Worm (Caenorhabditis elegans) whole organism, young adult: ENCODE results near the gene cyk-4.

Source experiments
- D2030.7 ChIP-seq: fragments of 200-800 bp; sonication (Bioruptor generic); IDR thresholded peaks from 2 replicates; pipeline ENCODE4 v1.3.6; 2022; ENCODE audit warnings: missing genetic modification reagents, missing genetic modification characterization, missing compliant biosample characterization
- F23B12.7 ChIP-seq: sonication (generic microtip); optimal IDR thresholded peaks from 2 replicates; lab custom pipeline; 2017; ENCODE audit warnings: missing genetic modification characterization, mild to moderate bottlenecking, missing compliant biosample characterization, antibody characterized with exemption, moderate library complexity; ENCODE audit not compliant: insufficient read depth
- F49E8.2 ChIP-seq: sonication (generic microtip); optimal IDR thresholded peaks from 3 replicates; lab custom pipeline; 2017; ENCODE audit warnings: missing genetic modification characterization, mild to moderate bottlenecking, missing compliant biosample characterization, antibody characterized with exemption, moderate library complexity; ENCODE audit not compliant: insufficient read depth
- F55B11.4 ChIP-seq: sonication (generic microtip); optimal IDR thresholded peaks from 2 replicates; lab custom pipeline; 2016; ENCODE audit warnings: missing compliant biosample characterization, missing genetic modification characterization, borderline replicate concordance; ENCODE audit not compliant: insufficient read depth
- F57C9.4 ChIP-seq: sonication (generic microtip); optimal IDR thresholded peaks from 2 replicates; lab custom pipeline; 2017; ENCODE audit warnings: mild to moderate bottlenecking, missing genetic modification characterization, missing compliant biosample characterization
- K12H6.12 ChIP-seq: fragments of 200-800 bp; sonication (Bioruptor generic); optimal IDR thresholded peaks from 2 replicates; lab custom pipeline; 2018; ENCODE audit warnings: mild to moderate bottlenecking, missing genetic modification characterization, missing compliant biosample characterization
- T26A5.8 ChIP-seq: sonication (generic microtip); optimal IDR thresholded peaks from 2 replicates; lab custom pipeline; 2016; ENCODE audit warnings: missing genetic modification characterization, missing compliant biosample characterization
- Y53G8AR.9 ChIP-seq: fragments of 200-800 bp; sonication (Bioruptor generic); conservative IDR thresholded peaks from 2 replicates; pipeline ENCODE4 v1.3.6; 2022; ENCODE audit warnings: missing genetic modification reagents, missing genetic modification characterization, missing compliant biosample characterization
- Y56A3A.18 ChIP-seq: fragments of 200-800 bp; sonication (Bioruptor generic); IDR thresholded peaks from 2 replicates; pipeline ENCODE4 v1.3.6; 2022; ENCODE audit warnings: missing genetic modification reagents, missing genetic modification characterization, missing compliant biosample characterization
- Y67H2A.10 ChIP-seq: fragments of 200-800 bp; sonication (Bioruptor generic); conservative IDR thresholded peaks from 2 replicates; pipeline ENCODE4 v1.3.6; 2022; ENCODE audit warnings: missing genetic modification reagents, missing genetic modification characterization, missing compliant biosample characterization
- aptf-3 ChIP-seq: fragments of 200-800 bp; sonication (Bioruptor generic); IDR thresholded peaks from 2 replicates; pipeline ENCODE4 v1.3.6; 2022; ENCODE audit warnings: missing genetic modification characterization, missing compliant biosample characterization
- athp-1 ChIP-seq: sonication (generic microtip); optimal IDR thresholded peaks from 2 replicates; lab custom pipeline; 2017; ENCODE audit warnings: mild to moderate bottlenecking, missing genetic modification characterization, missing compliant biosample characterization
- attf-6 ChIP-seq: fragments of 200-800 bp; sonication (Bioruptor generic); IDR thresholded peaks from 2 replicates; pipeline ENCODE4 v1.3.6; 2022; ENCODE audit warnings: missing genetic modification reagents, missing genetic modification characterization, missing compliant biosample characterization
- ceh-91 ChIP-seq: fragments of 200-800 bp; sonication (Bioruptor generic); IDR thresholded peaks from 2 replicates; pipeline ENCODE4 v1.3.6; 2022; ENCODE audit warnings: missing genetic modification reagents, missing genetic modification characterization, missing compliant biosample characterization
- efl-1 ChIP-seq: fragments of 150-350 bp; optimal IDR thresholded peaks from 2 replicates; lab custom pipeline; 2014; ENCODE audit warnings: missing biosample characterization, missing genetic modification reagents, missing genetic modification characterization
- fkh-3 ChIP-seq: sonication (generic microtip); optimal IDR thresholded peaks from 2 replicates; lab custom pipeline; 2016; ENCODE audit warnings: mild to moderate bottlenecking, missing genetic modification characterization, missing compliant biosample characterization
- hlh-12 ChIP-seq: sonication (generic microtip); optimal IDR thresholded peaks from 2 replicates; lab custom pipeline; 2016; ENCODE audit warnings: missing genetic modification characterization, missing compliant biosample characterization
- hlh-26 ChIP-seq: fragments of 200-800 bp; sonication (Bioruptor generic); conservative IDR thresholded peaks from 2 replicates; pipeline ENCODE4 v1.3.6; 2022; ENCODE audit warnings: missing genetic modification reagents, missing genetic modification characterization, missing compliant biosample characterization
- hmg-1.2 ChIP-seq: fragments of 200-800 bp; sonication (Bioruptor generic); IDR thresholded peaks from 2 replicates; pipeline ENCODE4 v1.3.6; 2022; ENCODE audit warnings: missing genetic modification reagents, missing genetic modification characterization, missing compliant biosample characterization
- hmg-20 ChIP-seq: fragments of 200-800 bp; sonication (Bioruptor generic); IDR thresholded peaks from 2 replicates; pipeline ENCODE4 v1.3.6; 2022; ENCODE audit warnings: missing genetic modification reagents, missing genetic modification characterization, missing compliant biosample characterization
- let-526 ChIP-seq: fragments of 200-800 bp; sonication (Bioruptor generic); IDR thresholded peaks from 2 replicates; pipeline ENCODE4 v1.3.6; 2022; ENCODE audit warnings: missing genetic modification reagents, missing genetic modification characterization, missing compliant biosample characterization
- let-607 ChIP-seq, 2 experiments: fragments of 200-800 bp in 1 of 2; sonication (Bioruptor generic) in 1 of 2; sonication (generic microtip) in 1 of 2; optimal IDR thresholded peaks; 2 replicates each; lab custom pipeline; 2016 to 2018; ENCODE audit warnings: mild to moderate bottlenecking in 2 of 2, missing compliant biosample characterization in 2 of 2, missing genetic modification characterization in 2 of 2, moderate library complexity in 2 of 2, missing genotype in 1 of 2
- lin-26 ChIP-seq: fragments of 200-800 bp; sonication (Bioruptor generic); IDR thresholded peaks from 2 replicates; pipeline ENCODE4 v1.3.6; 2022; ENCODE audit warnings: missing genetic modification reagents, missing genetic modification characterization, missing compliant biosample characterization
- lin-35 ChIP-seq, 3 experiments: fragments of 150-350 bp in 2 of 3; sonication (generic microtip) in 1 of 3; optimal IDR thresholded peaks; 2 replicates each; lab custom pipeline; 2014 to 2018; ENCODE audit warnings: missing biosample characterization in 3 of 3, missing genetic modification characterization in 3 of 3, missing genetic modification reagents in 3 of 3
- lin-40 ChIP-seq: sonication (generic microtip); optimal IDR thresholded peaks from 2 replicates; lab custom pipeline; 2016; ENCODE audit warnings: missing genetic modification characterization, mild to moderate bottlenecking, missing compliant biosample characterization, missing genotype, missing genetic modification reagents
- lin-54 ChIP-seq: fragments of 200-800 bp; sonication (Bioruptor generic); optimal IDR thresholded peaks from 2 replicates; lab custom pipeline; 2018; ENCODE audit warnings: mild to moderate bottlenecking, missing genetic modification characterization, missing compliant biosample characterization
- lsl-1 ChIP-seq: fragments of 200-800 bp; sonication (Bioruptor generic); optimal IDR thresholded peaks from 2 replicates; lab custom pipeline; 2018; ENCODE audit warnings: mild to moderate bottlenecking, missing genetic modification characterization, moderate library complexity, missing compliant biosample characterization
- madf-3 ChIP-seq: fragments of 200-800 bp; sonication (Bioruptor generic); IDR thresholded peaks from 2 replicates; pipeline ENCODE4 v1.3.6; 2022; ENCODE audit warnings: missing genetic modification reagents, missing genetic modification characterization, missing compliant biosample characterization
- madf-8 ChIP-seq: fragments of 200-800 bp; sonication (Bioruptor generic); conservative IDR thresholded peaks from 2 replicates; pipeline ENCODE4 v1.3.6; 2022; ENCODE audit warnings: missing genetic modification reagents, missing genetic modification characterization, missing compliant biosample characterization
- mcd-1 ChIP-seq: fragments of 200-800 bp; sonication (Bioruptor generic); IDR thresholded peaks from 2 replicates; pipeline ENCODE4 v1.3.6; 2022; ENCODE audit warnings: missing genetic modification reagents, missing genetic modification characterization, missing compliant biosample characterization
- nfya-1 ChIP-seq: sonication (generic microtip); optimal IDR thresholded peaks from 2 replicates; lab custom pipeline; 2017; ENCODE audit warnings: antibody characterized with exemption, missing compliant biosample characterization, missing genetic modification characterization, borderline replicate concordance; ENCODE audit not compliant: insufficient read depth
- nfyb-1 ChIP-seq: fragments of 200-800 bp; sonication (Bioruptor generic); IDR thresholded peaks from 2 replicates; pipeline ENCODE4 v1.3.6; 2022; ENCODE audit warnings: missing genetic modification reagents, missing genetic modification characterization, missing compliant biosample characterization
- nhr-120 ChIP-seq: fragments of 200-800 bp; sonication (Bioruptor generic); IDR thresholded peaks from 2 replicates; pipeline ENCODE4 v1.3.6; 2022; ENCODE audit warnings: missing genetic modification characterization, missing compliant biosample characterization
- pha-4 ChIP-seq: fragments of 150-350 bp; sonication (generic microtip); optimal IDR thresholded peaks from 2 replicates; lab custom pipeline; 2014; ENCODE audit warnings: missing biosample characterization, missing genetic modification reagents, missing genetic modification characterization
- sdz-38 ChIP-seq: sonication (generic microtip); optimal IDR thresholded peaks from 2 replicates; lab custom pipeline; 2016; ENCODE audit warnings: missing genotype, missing genetic modification characterization, missing compliant biosample characterization
- snpc-1.3 ChIP-seq: sonication (generic microtip); optimal IDR thresholded peaks from 2 replicates; lab custom pipeline; 2017; ENCODE audit warnings: missing genetic modification characterization, mild to moderate bottlenecking, missing compliant biosample characterization, antibody characterized with exemption, moderate library complexity, missing genotype, missing genetic modification reagents; ENCODE audit not compliant: insufficient read depth
- snpc-3.4 ChIP-seq: sonication (generic microtip); optimal IDR thresholded peaks from 2 replicates; lab custom pipeline; 2017; ENCODE audit warnings: missing genetic modification characterization, mild to moderate bottlenecking, missing compliant biosample characterization, antibody characterized with exemption, moderate library complexity, missing genotype, missing genetic modification reagents
- snpc-4 ChIP-seq, 5 experiments: fragments of 150-350 bp in 1 of 5; sonication (generic microtip) in 4 of 5; optimal IDR thresholded peaks; 2 replicates each; lab custom pipeline; 2014 to 2018; ENCODE audit warnings: missing genetic modification characterization in 5 of 5, missing biosample characterization in 3 of 5, antibody characterized with exemption in 2 of 5, mild to moderate bottlenecking in 2 of 5, missing compliant biosample characterization in 2 of 5, missing genotype in 2 of 5, moderate library complexity in 2 of 5, missing genetic modification reagents in 1 of 5
- sptf-2 ChIP-seq: fragments of 200-800 bp; sonication (Bioruptor generic); optimal IDR thresholded peaks from 2 replicates; lab custom pipeline; 2018; ENCODE audit warnings: mild to moderate bottlenecking, missing genetic modification characterization, missing compliant biosample characterization
- tbx-9 ChIP-seq: sonication (generic microtip); optimal IDR thresholded peaks from 2 replicates; lab custom pipeline; 2016; ENCODE audit warnings: borderline replicate concordance, missing genetic modification characterization, inconsistent platforms, missing compliant biosample characterization
- zfh-2 ChIP-seq: fragments of 200-800 bp; sonication (Bioruptor generic); conservative IDR thresholded peaks from 2 replicates; pipeline ENCODE4 v1.3.6; 2022; ENCODE audit warnings: missing genetic modification reagents, missing genetic modification characterization, missing compliant biosample characterization
- zim-3 ChIP-seq: sonication (generic microtip); optimal IDR thresholded peaks from 2 replicates; lab custom pipeline; 2017; ENCODE audit warnings: mild to moderate bottlenecking, missing genetic modification characterization, moderate library complexity, missing compliant biosample characterization
- ztf-22 ChIP-seq: fragments of 200-800 bp; sonication (Bioruptor generic); optimal IDR thresholded peaks from 2 replicates; lab custom pipeline; 2018; ENCODE audit warnings: mild to moderate bottlenecking, missing genetic modification characterization, moderate library complexity, missing compliant biosample characterization
- ztf-25 ChIP-seq: fragments of 200-800 bp; sonication (Bioruptor generic); IDR thresholded peaks from 2 replicates; pipeline ENCODE4 v1.3.6; 2022; ENCODE audit warnings: missing genetic modification reagents, missing genetic modification characterization, missing compliant biosample characterization

Gene cyk-4

ce11 chrIII:13771145-13771544, at the start of gene cyk-4, which contains the start of gene pdr-1:
TSS of gene cyk-4 (minus strand) at chrIII:13771224.
TSS of gene pdr-1 (plus strand) at chrIII:13771513.
- TF ChIP-seq efl-1 (peak; percentile 36), madf-3 (peak; percentile 98), lin-26 (GFP tag; lab: Robert Waterston, UW) (no peak), hmg-20 (GFP tag; lab: Robert Waterston, UW) (no peak), snpc-3.4 (tag; lab: Kevin White, UChicago) (peak; percentile 14), snpc-4 (GFP tag; optimal IDR thresholded peaks at IDR 0.05; lab: Kevin White, UChicago) (no peak), snpc-4 (tag; optimal IDR thresholded peaks at IDR 0.05; lab: Kevin White, UChicago) (peak in 1 of 4 experiments; percentile 40), F23B12.7 (tag; lab: Kevin White, UChicago) (peak; percentile 27), lin-54 (peak; percentile 58), mcd-1 (GFP tag; lab: Robert Waterston, UW) (peak; percentile 83), D2030.7 (GFP tag; lab: Robert Waterston, UW) (peak; percentile 63), lsl-1 (GFP tag; lab: Kevin White, UChicago) (peak; percentile 6), Y67H2A.10 (GFP tag; lab: Robert Waterston, UW) (no peak), hmg-1.2 (peak; percentile 22; the same call in 1 of the 2 replicates), ztf-25 (GFP tag; lab: Robert Waterston, UW) (no peak), madf-8 (GFP tag; lab: Robert Waterston, UW) (no peak), F55B11.4 (tag; lab: Kevin White, UChicago) (no peak)
- TF ChIP-seq, all 124 proteins: peak for 10

- no peak for TF ChIP-seq attf-6 (GFP tag; lab: Robert Waterston, UW)
- peak; percentile 92 for TF ChIP-seq tbx-9
- TF ChIP-seq ztf-25 (GFP tag; lab: Robert Waterston, UW): no peak
- peak; percentile 21 for TF ChIP-seq ztf-22 (GFP tag; lab: Kevin White, UChicago)
- no peak for TF ChIP-seq let-607 (tag; optimal IDR thresholded peaks at IDR 0.05; lab: Kevin White, UChicago)
- no peak for TF ChIP-seq fkh-3 (tag; lab: Kevin White, UChicago)
- TF ChIP-seq pha-4 (tag; lab: Kevin White, UChicago): no peak
- no peak for TF ChIP-seq athp-1 (tag; lab: Kevin White, UChicago)
- no peak for TF ChIP-seq ceh-91 (GFP tag; lab: Robert Waterston, UW)
- TF ChIP-seq hlh-26 (GFP tag; lab: Robert Waterston, UW): no peak
- TF ChIP-seq zim-3 (tag; lab: Kevin White, UChicago): peak; percentile 64
- TF ChIP-seq nfya-1: peak; percentile 67
- TF ChIP-seq F49E8.2 (tag; lab: Kevin White, UChicago): no peak
- no peak for TF ChIP-seq lin-26 (GFP tag; lab: Robert Waterston, UW)
- TF ChIP-seq snpc-1.3: no peak
- TF ChIP-seq zfh-2 (GFP tag; lab: Robert Waterston, UW): no peak
- TF ChIP-seq sptf-2 (GFP tag; lab: Kevin White, UChicago): no peak
- no peak for TF ChIP-seq K12H6.12 (tag; lab: Kevin White, UChicago)
- no peak for TF ChIP-seq sdz-38 (tag; lab: Kevin White, UChicago)
- no peak for TF ChIP-seq lin-40
- peak; percentile 80 for TF ChIP-seq T26A5.8 (tag; lab: Kevin White, UChicago)
- no peak for TF ChIP-seq nfyb-1
- no peak for TF ChIP-seq snpc-4 (GFP tag; optimal IDR thresholded peaks at IDR 0.05; lab: Kevin White, UChicago)
- TF ChIP-seq snpc-4 (tag; optimal IDR thresholded peaks at IDR 0.05; lab: Kevin White, UChicago): no peak
- no peak for TF ChIP-seq hlh-12
- no peak for TF ChIP-seq Y56A3A.18 (GFP tag; lab: Robert Waterston, UW)
- no peak for TF ChIP-seq snpc-3.4 (tag; lab: Kevin White, UChicago)
- no peak for TF ChIP-seq F57C9.4 (tag; lab: Kevin White, UChicago)
- no peak for TF ChIP-seq let-526 (GFP tag; lab: Robert Waterston, UW)
- peak in 1 of 3 experiments; percentile 29 for TF ChIP-seq lin-35 (GFP tag; optimal IDR thresholded peaks at IDR 0.05; lab: Kevin White, UChicago)
- no peak for TF ChIP-seq aptf-3 (GFP tag; lab: Robert Waterston, UW)
- no peak for TF ChIP-seq Y53G8AR.9
- no peak for TF ChIP-seq nhr-120 (GFP tag; lab: Robert Waterston, UW)
- no peak for TF ChIP-seq lsl-1 (GFP tag; lab: Kevin White, UChicago)
- TF ChIP-seq efl-1: no peak
Observed at ce11 chrIII:13780199-13780706, 9.2 kb upstream of the cyk-4 start, which contains the start of gene pot-3. TSS of gene pot-3 (plus strand) at chrIII:13780215.
